Fruit fly (Drosophila melanogaster): ENCODE results near the gene nSMase.

The nSMase gene

dm6 chr3L:3194059-3194458 lies 24.9 kb upstream of the nSMase start:
- peak; percentile 95 for TF ChIP-seq CG33017 (tag; optimal IDR thresholded peaks at IDR 0.05)
- TF ChIP-seq Mnt (GFP tag; optimal IDR thresholded peaks at IDR 0.05) = peak; percentile 77
- peak; percentile 46 for TF ChIP-seq CG5204 (GFP tag; optimal IDR thresholded peaks at IDR 0.05)
- peak; percentile 40 for TF ChIP-seq Crg-1 (GFP tag; optimal IDR thresholded peaks at IDR 0.05)
- peak; percentile 41 for TF ChIP-seq Clk (GFP tag; optimal IDR thresholded peaks at IDR 0.05)
- peak; percentile 70 for TF ChIP-seq pad (GFP tag; optimal IDR thresholded peaks at IDR 0.05)
- peak; percentile 94 for TF ChIP-seq CG14711 (tag; optimal IDR thresholded peaks at IDR 0.05)
- peak; percentile 87 for TF ChIP-seq CG12768 (GFP tag; optimal IDR thresholded peaks at IDR 0.05)
- peak; percentile 94 for TF ChIP-seq CG7101 (tag; optimal IDR thresholded peaks at IDR 0.05)
- no peak for TF ChIP-seq cnc (optimal IDR thresholded peaks at IDR 0.05)
- peak; percentile 87 for TF ChIP-seq bab1 (GFP tag; optimal IDR thresholded peaks at IDR 0.05)
- peak; percentile 48 for TF ChIP-seq cic (GFP tag; optimal IDR thresholded peaks at IDR 0.05)
- TF ChIP-seq Hr96 (GFP tag; optimal IDR thresholded peaks at IDR 0.05) = peak; percentile 35
- TF ChIP-seq tj (GFP tag; optimal IDR thresholded peaks at IDR 0.05) = peak; percentile 58
- TF ChIP-seq CG11617 (GFP tag; optimal IDR thresholded peaks at IDR 0.05) = peak; percentile 86
- TF ChIP-seq CG1620 (GFP tag; optimal IDR thresholded peaks at IDR 0.05) = peak; percentile 59
- no peak for TF ChIP-seq kay (GFP tag; ENCODE audit: borderline replicate concordance)
- no peak for TF ChIP-seq toe (GFP tag; optimal IDR thresholded peaks at IDR 0.05)
- TF ChIP-seq ovo (GFP tag; optimal IDR thresholded peaks at IDR 0.05) = no peak
- TF ChIP-seq CG7045 (GFP tag; optimal IDR thresholded peaks at IDR 0.05) = peak; percentile 88

- peak; percentile 6 for TF ChIP-seq CG33017 (tag; optimal IDR thresholded peaks at IDR 0.05)
- no peak for TF ChIP-seq Hr96 (GFP tag; optimal IDR thresholded peaks at IDR 0.05)
- peak; percentile 80 for TF ChIP-seq bab1 (GFP tag; optimal IDR thresholded peaks at IDR 0.05)
- TF ChIP-seq CG5204 (GFP tag; optimal IDR thresholded peaks at IDR 0.05) = no peak
- peak; percentile 40 for TF ChIP-seq CG11617 (GFP tag; optimal IDR thresholded peaks at IDR 0.05)
- peak; percentile 23 for TF ChIP-seq toe (GFP tag; optimal IDR thresholded peaks at IDR 0.05)
- TF ChIP-seq CG14711 (tag; optimal IDR thresholded peaks at IDR 0.05) = no peak
- no peak for TF ChIP-seq cnc (optimal IDR thresholded peaks at IDR 0.05)
- no peak for TF ChIP-seq Crg-1 (GFP tag; optimal IDR thresholded peaks at IDR 0.05)
- TF ChIP-seq CG1620 (GFP tag; optimal IDR thresholded peaks at IDR 0.05) = peak; percentile 32
- peak; percentile 54 for TF ChIP-seq ovo (GFP tag; optimal IDR thresholded peaks at IDR 0.05)
- TF ChIP-seq CG7101 (tag; optimal IDR thresholded peaks at IDR 0.05) = peak; percentile 50
- peak; percentile 2 for TF ChIP-seq cic (GFP tag; optimal IDR thresholded peaks at IDR 0.05)
- TF ChIP-seq tj (GFP tag; optimal IDR thresholded peaks at IDR 0.05) = peak; percentile 32
- TF ChIP-seq Mnt (GFP tag; optimal IDR thresholded peaks at IDR 0.05) = peak; percentile 57
- peak; percentile 5 for TF ChIP-seq CG7045 (GFP tag; optimal IDR thresholded peaks at IDR 0.05)
- TF ChIP-seq Clk (GFP tag; optimal IDR thresholded peaks at IDR 0.05) = no peak
Measured at dm6 chr3L:3197464-3197863, 21.5 kb upstream of the nSMase start, which contains the start of gene CG14966. Gene CG14966 (minus strand): TSS chr3L:3197631.

- TF ChIP-seq Crg-1 (GFP tag; optimal IDR thresholded peaks at IDR 0.05) (peak; percentile 74), CG1620 (GFP tag; optimal IDR thresholded peaks at IDR 0.05) (peak; percentile 82), CG7045 (GFP tag; optimal IDR thresholded peaks at IDR 0.05) (peak; percentile 82), CG33017 (tag; optimal IDR thresholded peaks at IDR 0.05) (peak; percentile 62), CG5204 (GFP tag; optimal IDR thresholded peaks at IDR 0.05) (peak; percentile 82), tj (GFP tag; optimal IDR thresholded peaks at IDR 0.05) (peak; percentile 65), CG12768 (GFP tag; optimal IDR thresholded peaks at IDR 0.05) (peak; percentile 78), CG14711 (tag; optimal IDR thresholded peaks at IDR 0.05) (peak; percentile 81), Hr96 (GFP tag; optimal IDR thresholded peaks at IDR 0.05) (peak; percentile 87), cic (GFP tag; optimal IDR thresholded peaks at IDR 0.05) (peak; percentile 58), CG11617 (GFP tag; optimal IDR thresholded peaks at IDR 0.05) (peak; percentile 87), ovo (GFP tag; optimal IDR thresholded peaks at IDR 0.05) (peak; percentile 91), CG7101 (tag; optimal IDR thresholded peaks at IDR 0.05) (peak; percentile 88), cnc (optimal IDR thresholded peaks at IDR 0.05) (no peak), bab1 (GFP tag; optimal IDR thresholded peaks at IDR 0.05) (peak; percentile 91), pad (GFP tag; optimal IDR thresholded peaks at IDR 0.05) (peak; percentile 71), toe (GFP tag; optimal IDR thresholded peaks at IDR 0.05) (peak; percentile 93), Clk (GFP tag; optimal IDR thresholded peaks at IDR 0.05) (peak; percentile 49), kay (GFP tag; ENCODE audit: borderline replicate concordance) (no peak), Mnt (GFP tag; optimal IDR thresholded peaks at IDR 0.05) (peak; percentile 90)
Measured at dm6 chr3L:3198447-3199402, 20.2 kb upstream of the nSMase start, which contains the start of the genes CG32276 and gry. Gene CG32276 (minus strand): TSS chr3L:3199047. Gene gry (plus strand): TSS chr3L:3199090.

- TF ChIP-seq tj (GFP tag; optimal IDR thresholded peaks at IDR 0.05) (no peak), ovo (GFP tag; optimal IDR thresholded peaks at IDR 0.05) (no peak), CG11617 (GFP tag; optimal IDR thresholded peaks at IDR 0.05) (no peak), CG5204 (GFP tag; optimal IDR thresholded peaks at IDR 0.05) (no peak), pad (GFP tag; optimal IDR thresholded peaks at IDR 0.05) (no peak), CG14711 (tag; optimal IDR thresholded peaks at IDR 0.05) (no peak), Hr96 (GFP tag; optimal IDR thresholded peaks at IDR 0.05) (no peak), CG7101 (tag; optimal IDR thresholded peaks at IDR 0.05) (no peak), CG33017 (tag; optimal IDR thresholded peaks at IDR 0.05) (no peak), CG7045 (GFP tag; optimal IDR thresholded peaks at IDR 0.05) (no peak), Mnt (GFP tag; optimal IDR thresholded peaks at IDR 0.05) (no peak), CG12768 (GFP tag; optimal IDR thresholded peaks at IDR 0.05) (no peak), Crg-1 (GFP tag; optimal IDR thresholded peaks at IDR 0.05) (no peak)
Measured at dm6 chr3L:3203062-3203461, 15.9 kb upstream of the nSMase start, which contains the start of gene CG32271. Gene CG32271 (minus strand): TSS chr3L:3203162.

- no peak for TF ChIP-seq Hr96 (GFP tag; optimal IDR thresholded peaks at IDR 0.05)
- TF ChIP-seq tj (GFP tag; optimal IDR thresholded peaks at IDR 0.05) = no peak
- TF ChIP-seq Crg-1 (GFP tag; optimal IDR thresholded peaks at IDR 0.05) = no peak
- no peak for TF ChIP-seq bab1 (GFP tag; optimal IDR thresholded peaks at IDR 0.05)
- no peak for TF ChIP-seq cic (GFP tag; optimal IDR thresholded peaks at IDR 0.05)
- TF ChIP-seq CG12768 (GFP tag; optimal IDR thresholded peaks at IDR 0.05) = no peak
- TF ChIP-seq CG5204 (GFP tag; optimal IDR thresholded peaks at IDR 0.05) = no peak
- no peak for TF ChIP-seq CG33017 (tag; optimal IDR thresholded peaks at IDR 0.05)
- TF ChIP-seq pad (GFP tag; optimal IDR thresholded peaks at IDR 0.05) = no peak
- no peak for TF ChIP-seq CG7045 (GFP tag; optimal IDR thresholded peaks at IDR 0.05)
Measured at dm6 chr3L:3204348-3204747, 14.6 kb upstream of the nSMase start, which contains the start of gene CG33159. Gene CG33159 (minus strand): TSS chr3L:3204448.
